Fruit fly (Drosophila melanogaster) whole organism, embryonic: ENCODE results near the gene CG42578.

Experiments
- Atf6 ChIP-seq: fragments of 200-800 bp; sonication (Bioruptor generic); IDR thresholded peaks from 2 replicates; pipeline ENCODE4 v1.3.6; 2022; ENCODE audit warnings: missing biosample characterization, missing genetic modification characterization
- Awh ChIP-seq: fragments of 200-800 bp; sonication (Bioruptor generic); IDR thresholded peaks from 2 replicates; pipeline ENCODE4, ENCODE4 v1.3.6; 2022; ENCODE audit warnings: missing biosample characterization, missing genetic modification characterization
- Bgb ChIP-seq: fragments of 200-800 bp; sonication (Bioruptor generic); IDR thresholded peaks from 2 replicates; pipeline ENCODE4 v1.3.6; 2022; ENCODE audit warnings: missing biosample characterization, missing genetic modification characterization; ENCODE audit not compliant: partially characterized antibody
- Bteb2 ChIP-seq: fragments of 200-800 bp; sonication (Bioruptor generic); optimal IDR thresholded peaks from 2 replicates; lab custom pipeline; 2016; ENCODE audit warnings: missing biosample characterization, missing genetic modification characterization
- CG12071 ChIP-seq: fragments of 200-800 bp; sonication (Bioruptor generic); optimal IDR thresholded peaks from 3 replicates; lab custom pipeline; 2018; ENCODE audit warnings: missing biosample characterization, mild to moderate bottlenecking, missing genetic modification characterization
- CG12236 ChIP-seq: fragments of 200-800 bp; sonication (Bioruptor generic); optimal IDR thresholded peaks from 2 replicates; lab custom pipeline; 2016; ENCODE audit warnings: missing biosample characterization, missing genetic modification characterization
- CG12769 ChIP-seq: fragments of 200-800 bp; sonication (Bioruptor generic); optimal IDR thresholded peaks from 2 replicates; lab custom pipeline; 2019; ENCODE audit warnings: missing biosample characterization, mild to moderate bottlenecking, missing genetic modification characterization, moderate library complexity
- CG13775 ChIP-seq: fragments of 200-800 bp; sonication (Bioruptor generic); optimal IDR thresholded peaks from 3 replicates; lab custom pipeline; 2017; ENCODE audit warnings: missing biosample characterization, mild to moderate bottlenecking, missing genetic modification characterization
- CG15601 ChIP-seq: fragments of 200-800 bp; sonication (Bioruptor generic); optimal IDR thresholded peaks from 3 replicates; lab custom pipeline; 2019; ENCODE audit warnings: missing biosample characterization, mild to moderate bottlenecking, missing genetic modification characterization, moderate library complexity
- CG16815 ChIP-seq: fragments of 200-800 bp; sonication (Bioruptor generic); optimal IDR thresholded peaks from 3 replicates; lab custom pipeline; 2017; ENCODE audit warnings: missing biosample characterization, mild to moderate bottlenecking, missing genetic modification characterization
- CG17912 ChIP-seq: fragments of 200-800 bp; sonication (Bioruptor generic); optimal IDR thresholded peaks from 2 replicates; lab custom pipeline; 2018; ENCODE audit warnings: missing biosample characterization, mild to moderate bottlenecking, missing genetic modification characterization
- CG18619 ChIP-seq: fragments of 200-800 bp; sonication (Bioruptor generic); optimal IDR thresholded peaks from 3 replicates; lab custom pipeline; 2017; ENCODE audit warnings: missing biosample characterization, mild to moderate bottlenecking, missing genetic modification characterization
- CG2202 ChIP-seq: fragments of 200-800 bp; sonication (Bioruptor generic); optimal IDR thresholded peaks from 2 replicates; lab custom pipeline; 2018; ENCODE audit warnings: missing biosample characterization, mild to moderate bottlenecking, missing genetic modification characterization
- CG2889 ChIP-seq: fragments of 200-800 bp; sonication (Bioruptor generic); IDR thresholded peaks from 3 replicates; pipeline ENCODE4 v1.3.6; 2022; ENCODE audit warnings: missing biosample characterization, missing genetic modification characterization
- CG3065 ChIP-seq: fragments of 200-800 bp; sonication (Bioruptor generic); optimal IDR thresholded peaks from 2 replicates; lab custom pipeline; 2016; ENCODE audit warnings: missing biosample characterization, missing genetic modification characterization
- CG8388 ChIP-seq: fragments of 200-800 bp; sonication (Bioruptor generic); optimal IDR thresholded peaks from 2 replicates; lab custom pipeline; 2019; ENCODE audit warnings: missing biosample characterization, mild to moderate bottlenecking, missing genetic modification characterization, moderate library complexity
- CG9437 ChIP-seq: fragments of 200-800 bp; sonication (Bioruptor generic); optimal IDR thresholded peaks from 2 replicates; lab custom pipeline; 2018; ENCODE audit warnings: missing biosample characterization, mild to moderate bottlenecking, missing genetic modification characterization
- CTCF ChIP-seq: fragments of 200-800 bp; sonication (Bioruptor generic); optimal IDR thresholded peaks from 2 replicates; lab custom pipeline; 2017; ENCODE audit warnings: missing biosample characterization, mild to moderate bottlenecking, missing genetic modification characterization, moderate library complexity
- Camta ChIP-seq: fragments of 200-800 bp; sonication (Bioruptor generic); optimal IDR thresholded peaks from 2 replicates; lab custom pipeline; 2016; ENCODE audit warnings: missing biosample characterization, missing genetic modification characterization
- CrebB ChIP-seq: fragments of 200-800 bp; sonication (Bioruptor generic); optimal IDR thresholded peaks from 3 replicates; lab custom pipeline; 2018; ENCODE audit warnings: missing biosample characterization, mild to moderate bottlenecking, missing genetic modification characterization
- Dip3 ChIP-seq: fragments of 200-800 bp; sonication (Bioruptor generic); optimal IDR thresholded peaks from 3 replicates; lab custom pipeline; 2016; ENCODE audit warnings: missing biosample characterization, missing genetic modification characterization
- Doc3 ChIP-seq: fragments of 200-800 bp; sonication (Bioruptor generic); IDR thresholded peaks from 3 replicates; pipeline ENCODE4 v1.3.6; 2022; ENCODE audit warnings: missing biosample characterization, missing genetic modification characterization; ENCODE audit not compliant: partially characterized antibody
- HLH3B ChIP-seq: fragments of 200-800 bp; sonication (Bioruptor generic); IDR thresholded peaks from 2 replicates; pipeline ENCODE4 v1.3.6; 2022; ENCODE audit warnings: missing biosample characterization, missing genetic modification characterization
- Lpt ChIP-seq: fragments of >200 bp; optimal IDR thresholded peaks from 2 replicates; lab custom pipeline; 2018; ENCODE audit warnings: missing biosample characterization, missing genetic modification characterization
- Mes4 ChIP-seq: fragments of 200-800 bp; sonication (Bioruptor generic); optimal IDR thresholded peaks from 2 replicates; lab custom pipeline; 2016; ENCODE audit warnings: missing biosample characterization, missing genetic modification characterization
- NC2β ChIP-seq: fragments of 200-800 bp; sonication (Bioruptor generic); optimal IDR thresholded peaks from 2 replicates; lab custom pipeline; 2016; ENCODE audit warnings: missing biosample characterization, missing genetic modification characterization
- NFAT ChIP-seq: fragments of 200-800 bp; sonication (Bioruptor generic); IDR thresholded peaks from 2 replicates; pipeline ENCODE4 v1.3.6; 2022; ENCODE audit warnings: missing biosample characterization, missing genetic modification characterization
- Poxn ChIP-seq: fragments of 200-800 bp; sonication (Bioruptor generic); IDR thresholded peaks from 2 replicates; pipeline ENCODE4 v1.3.6; 2022; ENCODE audit warnings: missing biosample characterization, missing genetic modification characterization
- Rx ChIP-seq: fragments of 200-800 bp; sonication (Bioruptor generic); IDR thresholded peaks from 2 replicates; pipeline ENCODE4 v1.3.6; 2022; ENCODE audit warnings: missing biosample characterization, missing genetic modification characterization
- Sox100B ChIP-seq: fragments of 200-800 bp; sonication (Bioruptor generic); optimal IDR thresholded peaks from 3 replicates; lab custom pipeline; 2018; ENCODE audit warnings: missing biosample characterization, mild to moderate bottlenecking, missing genetic modification characterization
- Xrp1 ChIP-seq: fragments of 200-800 bp; sonication (Bioruptor generic); IDR thresholded peaks from 2 replicates; pipeline ENCODE4 v1.3.6; 2022; ENCODE audit warnings: missing biosample characterization, missing genetic modification characterization
- ac ChIP-seq: fragments of 200-800 bp; sonication (Bioruptor generic); optimal IDR thresholded peaks from 3 replicates; lab custom pipeline; 2017; ENCODE audit warnings: missing biosample characterization, mild to moderate bottlenecking, missing genetic modification characterization
- ap ChIP-seq: fragments of 200-800 bp; sonication (Bioruptor generic); IDR thresholded peaks from 2 replicates; pipeline ENCODE4 v1.3.6; 2022; ENCODE audit warnings: missing biosample characterization, missing genetic modification characterization
- az2 ChIP-seq: fragments of 200-800 bp; sonication (Bioruptor generic); optimal IDR thresholded peaks from 3 replicates; lab custom pipeline; 2016; ENCODE audit warnings: missing biosample characterization, missing genetic modification characterization
- caup ChIP-seq: fragments of 200-800 bp; sonication (Bioruptor generic); optimal IDR thresholded peaks from 3 replicates; lab custom pipeline; 2017; ENCODE audit warnings: missing biosample characterization, mild to moderate bottlenecking, missing genetic modification characterization, moderate library complexity; ENCODE audit not compliant: severe bottlenecking
- disco-r ChIP-seq: fragments of 200-800 bp; sonication (Bioruptor generic); optimal IDR thresholded peaks from 2 replicates; lab custom pipeline; 2016; ENCODE audit warnings: missing biosample characterization, missing genetic modification characterization
- eyg ChIP-seq: fragments of 200-800 bp; sonication (Bioruptor generic); optimal IDR thresholded peaks from 3 replicates; lab custom pipeline; 2016; ENCODE audit warnings: missing biosample characterization, missing genetic modification characterization
- fd102C ChIP-seq: fragments of 200-800 bp; sonication (Bioruptor generic); optimal IDR thresholded peaks from 2 replicates; lab custom pipeline; 2018; ENCODE audit warnings: missing biosample characterization, mild to moderate bottlenecking, missing genetic modification characterization, moderate library complexity
- gce ChIP-seq: fragments of 200-800 bp; sonication (Bioruptor generic); IDR thresholded peaks from 3 replicates; pipeline ENCODE4 v1.3.6; 2022; ENCODE audit warnings: missing biosample characterization, missing genetic modification characterization
- jigr1 ChIP-seq: fragments of 200-800 bp; sonication (Bioruptor generic); IDR thresholded peaks from 3 replicates; pipeline ENCODE4 v1.3.6; 2022; ENCODE audit warnings: missing biosample characterization, missing genetic modification characterization
- jumu ChIP-seq: fragments of 200-800 bp; sonication (Bioruptor generic); optimal IDR thresholded peaks from 3 replicates; lab custom pipeline; 2016; ENCODE audit warnings: missing biosample characterization, missing genetic modification characterization
- lilli ChIP-seq: fragments of 200-800 bp; sonication (Bioruptor generic); optimal IDR thresholded peaks from 3 replicates; lab custom pipeline; 2016; ENCODE audit warnings: missing biosample characterization, missing genetic modification characterization
- lola ChIP-seq, 3 experiments: fragments of >200 bp in 2 of 3; fragments of 200-800 bp in 1 of 3; sonication (Bioruptor generic) in 1 of 3; optimal IDR thresholded peaks; 2 replicates each; lab custom pipeline; 2017 to 2019; ENCODE audit warnings: missing biosample characterization in 3 of 3, missing genetic modification characterization in 3 of 3, mild to moderate bottlenecking in 1 of 3, moderate library complexity in 1 of 3
- nau ChIP-seq: fragments of 200-800 bp; sonication (Bioruptor generic); optimal IDR thresholded peaks from 3 replicates; lab custom pipeline; 2017; ENCODE audit warnings: missing biosample characterization, mild to moderate bottlenecking, missing genetic modification characterization, missing genetic modification reagents
- pzg ChIP-seq: fragments of 200-800 bp; sonication (Bioruptor generic); optimal IDR thresholded peaks from 3 replicates; lab custom pipeline; 2018; ENCODE audit warnings: missing biosample characterization, mild to moderate bottlenecking, missing genetic modification characterization, moderate library complexity
- schlank ChIP-seq: fragments of 200-800 bp; sonication (Bioruptor generic); optimal IDR thresholded peaks from 2 replicates; lab custom pipeline; 2018; ENCODE audit warnings: missing biosample characterization, mild to moderate bottlenecking, missing genetic modification characterization
- shn ChIP-seq: fragments of 200-800 bp; sonication (Bioruptor generic); optimal IDR thresholded peaks from 3 replicates; lab custom pipeline; 2016; ENCODE audit warnings: missing biosample characterization, missing genetic modification characterization
- slou ChIP-seq: fragments of 200-800 bp; sonication (Bioruptor generic); optimal IDR thresholded peaks from 3 replicates; lab custom pipeline; 2016; ENCODE audit warnings: missing biosample characterization, missing genetic modification characterization
- sqz ChIP-seq: fragments of 200-800 bp; sonication (Bioruptor generic); optimal IDR thresholded peaks from 3 replicates; lab custom pipeline; 2018; ENCODE audit warnings: missing biosample characterization, mild to moderate bottlenecking, missing genetic modification characterization
- tgo ChIP-seq: fragments of 200-800 bp; sonication (Bioruptor generic); IDR thresholded peaks from 3 replicates; pipeline ENCODE4 v1.3.6; 2022; ENCODE audit warnings: missing biosample characterization, missing genetic modification characterization
- trem ChIP-seq: fragments of 200-800 bp; optimal IDR thresholded peaks from 3 replicates; lab custom pipeline; 2019; ENCODE audit warnings: missing biosample characterization, mild to moderate bottlenecking, missing genetic modification characterization, moderate library complexity
- z ChIP-seq: fragments of 200-800 bp; sonication (Bioruptor generic); IDR thresholded peaks from 3 replicates; pipeline ENCODE4 v1.3.6; 2022; ENCODE audit warnings: missing biosample characterization, missing genetic modification characterization

Gene CG42578

DNA sequence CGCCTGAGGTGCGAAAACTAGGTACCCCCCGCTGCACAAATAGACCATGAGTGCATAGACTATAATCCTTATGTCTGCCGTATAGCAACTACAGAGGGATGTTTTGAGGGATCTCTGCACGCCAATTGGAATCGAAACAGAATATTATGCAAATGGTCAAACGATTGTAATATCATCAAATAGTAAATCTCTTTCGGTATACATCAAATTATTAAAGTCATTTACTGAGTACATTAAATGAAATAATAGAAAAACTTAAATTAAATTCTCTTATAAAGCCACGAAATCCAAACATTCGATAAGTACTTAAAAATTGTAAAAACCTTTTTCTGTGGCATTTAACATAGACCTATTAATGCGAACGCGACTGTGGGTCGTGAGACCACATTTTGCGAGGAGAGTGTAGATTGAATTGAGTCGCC, 42.5 kb downstream of the CG42578 start (continued):
- TF ChIP-seq CG3065 (GFP tag; lab: Kevin White, UChicago) = peak; percentile 24
- no peak for TF ChIP-seq CG2889 (GFP tag; lab: Robert Waterston, UW)
- TF ChIP-seq CG8388 (GFP tag; lab: Kevin White, UChicago) = peak; percentile 58
- TF ChIP-seq shn (GFP tag; lab: Kevin White, UChicago) = no peak
- peak; percentile 62 for TF ChIP-seq CG9437 (GFP tag; lab: Kevin White, UChicago)
- no peak for TF ChIP-seq Rx (GFP tag; lab: Robert Waterston, UW)
- peak in 1 of 3 experiments; percentile 71 for TF ChIP-seq lola (GFP tag; optimal IDR thresholded peaks at IDR 0.05; lab: Kevin White, UChicago)
- no peak for TF ChIP-seq ac (GFP tag; lab: Kevin White, UChicago)
- TF ChIP-seq gce (GFP tag; lab: Robert Waterston, UW) = no peak
- peak; percentile 80 for TF ChIP-seq Sox100B (GFP tag; lab: Kevin White, UChicago)
- TF ChIP-seq Poxn = no peak
- TF ChIP-seq slou = no peak
- TF ChIP-seq tgo = no peak; the same call in 2 of the 3 replicates
- no peak for TF ChIP-seq CG12071 (GFP tag; lab: Kevin White, UChicago)
- TF ChIP-seq lilli = no peak
- no peak for TF ChIP-seq z
- peak; percentile 69 for TF ChIP-seq nau (GFP tag; lab: Kevin White, UChicago)
- TF ChIP-seq CG2202 (tag; lab: Kevin White, UChicago) = peak; percentile 33
- peak; percentile 44 for TF ChIP-seq Atf6
- peak; percentile 20 for TF ChIP-seq Bteb2 (GFP tag; lab: Kevin White, UChicago)
- no peak for TF ChIP-seq CG12236 (GFP tag; lab: Kevin White, UChicago)
- no peak for TF ChIP-seq NFAT (GFP tag; lab: Robert Waterston, UW)
- TF ChIP-seq Xrp1 (GFP tag; lab: Robert Waterston, UW) = peak; percentile 35; the same call in 1 of the 2 replicates
- TF ChIP-seq ap (GFP tag; lab: Robert Waterston, UW) = no peak
- TF ChIP-seq CG16815 (GFP tag; lab: Kevin White, UChicago) = peak; percentile 52
- no peak for TF ChIP-seq pzg (GFP tag; lab: Kevin White, UChicago)
- TF ChIP-seq CG15601 = peak; percentile 60
- no peak for TF ChIP-seq CTCF (GFP tag; lab: Kevin White, UChicago)
- TF ChIP-seq Camta (GFP tag; lab: Kevin White, UChicago) = peak; percentile 16
- peak; percentile 50 for TF ChIP-seq az2 (GFP tag; lab: Kevin White, UChicago)
- 0 out of 2 replicates have a peak, but pooled peaks have one; percentile 12 for TF ChIP-seq HLH3B
- TF ChIP-seq disco-r = no peak
- no peak for TF ChIP-seq Doc3
- no peak for TF ChIP-seq jigr1
- TF ChIP-seq CG17912 (GFP tag; lab: Kevin White, UChicago) = no peak
- TF ChIP-seq schlank (tag; lab: Kevin White, UChicago) = no peak
- TF ChIP-seq jumu (GFP tag; lab: Kevin White, UChicago) = peak; percentile 12
- TF ChIP-seq CG13775 = peak; percentile 54
- no peak for TF ChIP-seq NC2β
- no peak for TF ChIP-seq Bgb
- peak; percentile 86 for TF ChIP-seq sqz (GFP tag; lab: Kevin White, UChicago)
- peak; percentile 34 for TF ChIP-seq Dip3 (GFP tag; lab: Kevin White, UChicago)
- no peak for TF ChIP-seq Lpt (GFP tag; lab: Kevin White, UChicago)
- no peak for TF ChIP-seq Awh (GFP tag; lab: Robert Waterston, UW)
- TF ChIP-seq CG12769 (tag; lab: Kevin White, UChicago) = no peak
- TF ChIP-seq caup (GFP tag; lab: Kevin White, UChicago) = peak; percentile 30
- peak; percentile 37 for TF ChIP-seq trem (tag; lab: Kevin White, UChicago)
- no peak for TF ChIP-seq Mes4
- no peak for TF ChIP-seq fd102C (GFP tag; lab: Kevin White, UChicago)
- TF ChIP-seq CG18619 (GFP tag; lab: Kevin White, UChicago) = peak; percentile 65
- TF ChIP-seq eyg (GFP tag; lab: Kevin White, UChicago) = no peak
- no peak for TF ChIP-seq CrebB
